Fruit fly (Drosophila melanogaster): ENCODE measurements around the gene rept.

Gene rept

dm6 chr3L:19260278-19260803, 5.2 kb downstream of the rept start, which contains the start of gene nes (continued):
- TF ChIP-seq CG4360 (GFP tag; IDR thresholded peaks at IDR 0.05) (peak; percentile 74), chm (GFP tag; IDR thresholded peaks at IDR 0.05) (no peak), Nf-YC (tag; optimal IDR thresholded peaks at IDR 0.05) (no peak), wek (GFP tag; optimal IDR thresholded peaks at IDR 0.05) (no peak), trh (GFP tag; optimal IDR thresholded peaks at IDR 0.05) (no peak), CG7372 (GFP tag; IDR thresholded peaks at IDR 0.05) (no peak), yki (optimal IDR thresholded peaks at IDR 0.05) (no peak), CG4617 (GFP tag; optimal IDR thresholded peaks at IDR 0.05; ENCODE audit: borderline replicate concordance) (peak; percentile 62), pb (GFP tag; optimal IDR thresholded peaks at IDR 0.05) (no peak), Atf-2 (GFP tag; optimal IDR thresholded peaks at IDR 0.05) (no peak), sna (GFP tag; IDR thresholded peaks at IDR 0.05; ENCODE audit: partially characterized antibody) (peak; percentile 48; the same call in 1 of the 2 replicates), Sox100B (GFP tag; optimal IDR thresholded peaks at IDR 0.05) (no peak), CG2202 (tag; optimal IDR thresholded peaks at IDR 0.05) (no peak), gro (GFP tag; optimal IDR thresholded peaks at IDR 0.05) (no peak), CG6854 (GFP tag; optimal IDR thresholded peaks at IDR 0.05) (peak; percentile 15), CG18476 (GFP tag; optimal IDR thresholded peaks at IDR 0.05) (no peak), CHES-1-like (GFP tag; optimal IDR thresholded peaks at IDR 0.05) (no peak), tin (GFP tag; optimal IDR thresholded peaks at IDR 0.05) (no peak), fu2 (GFP tag; optimal IDR thresholded peaks at IDR 0.05) (no peak), CG3838 (GFP tag; optimal IDR thresholded peaks at IDR 0.05) (no peak), Rfx (GFP tag; IDR thresholded peaks at IDR 0.05) (0 out of 2 replicates have a peak, but pooled peaks have one; percentile 10), fd96Cb (tag; optimal IDR thresholded peaks at IDR 0.05) (no peak), MESR4 (GFP tag; optimal IDR thresholded peaks at IDR 0.05) (peak; percentile 88), unpg (GFP tag; optimal IDR thresholded peaks at IDR 0.05) (no peak), ems (GFP tag; optimal IDR thresholded peaks at IDR 0.05) (no peak), Sry-β (GFP tag; optimal IDR thresholded peaks at IDR 0.05) (no peak), Mes4 (GFP tag; optimal IDR thresholded peaks at IDR 0.05) (no peak), ken (GFP tag; IDR thresholded peaks at IDR 0.05) (no peak), ssp (GFP tag; IDR thresholded peaks at IDR 0.05) (0 out of 2 replicates have a peak, but pooled peaks have one; percentile 41), sqz (GFP tag; optimal IDR thresholded peaks at IDR 0.05) (no peak), Ets97D (GFP tag; optimal IDR thresholded peaks at IDR 0.05) (peak; percentile 22), grn (GFP tag; optimal IDR thresholded peaks at IDR 0.05) (no peak), bbx (GFP tag; IDR thresholded peaks at IDR 0.05; ENCODE audit: partially characterized antibody) (peak; percentile 30; the same call in 1 of the 2 replicates), sisA (GFP tag; IDR thresholded peaks at IDR 0.05) (no peak), zfh2 (GFP tag; optimal IDR thresholded peaks at IDR 0.05) (peak; percentile 28), chif (GFP tag; optimal IDR thresholded peaks at IDR 0.05) (no peak), CG4730 (GFP tag; IDR thresholded peaks at IDR 0.05) (no peak), psq (GFP tag; optimal IDR thresholded peaks at IDR 0.05) (no peak), CG12219 (GFP tag; optimal IDR thresholded peaks at IDR 0.05) (no peak), CG5245 (GFP tag; optimal IDR thresholded peaks at IDR 0.05) (no peak), dmrt99B (tag; optimal IDR thresholded peaks at IDR 0.05) (no peak), CG17612 (GFP tag; IDR thresholded peaks at IDR 0.05) (no peak), CG8359 (GFP tag; optimal IDR thresholded peaks at IDR 0.05; ENCODE audit: borderline replicate concordance) (no peak), CG17802 (tag; optimal IDR thresholded peaks at IDR 0.05) (no peak), kay (GFP tag; optimal IDR thresholded peaks at IDR 0.05) (no peak), p53 (GFP tag; optimal IDR thresholded peaks at IDR 0.05) (no peak), pzg (GFP tag; optimal IDR thresholded peaks at IDR 0.05) (peak; percentile 54), CG14667 (GFP tag; IDR thresholded peaks at IDR 0.05) (no peak), Gsc (GFP tag; IDR thresholded peaks at IDR 0.05) (no peak), CG1602 (GFP tag; optimal IDR thresholded peaks at IDR 0.05) (peak; percentile 10), Ptx1 (GFP tag; IDR thresholded peaks at IDR 0.05) (peak; percentile 25; the same call in 1 of the 2 replicates), CG16863 (GFP tag; optimal IDR thresholded peaks at IDR 0.05) (no peak)

Data from whole organism, embryonic.